Worm (Caenorhabditis elegans) whole organism, L3 larva: ENCODE data around the gene wee-1.3.
A peak's percentile ranks its signal among the peaks of the same experiment; 100 is the strongest.

Experiments used
- ceh-16 ChIP-seq: sonication (generic microtip); optimal IDR thresholded peaks from 2 replicates; lab custom pipeline; 2017; ENCODE audit warnings: missing biosample characterization, missing genetic modification characterization
- daf-12 ChIP-seq: fragments of 150-350 bp; optimal IDR thresholded peaks from 2 replicates; lab custom pipeline; 2014; ENCODE audit warnings: missing biosample characterization, missing genetic modification reagents, missing genetic modification characterization
- egl-27 ChIP-seq: sonication (generic microtip); optimal IDR thresholded peaks from 4 replicates; lab custom pipeline; 2017; ENCODE audit warnings: missing biosample characterization, missing genetic modification reagents, missing genetic modification characterization
- elt-1 ChIP-seq: fragments of 150-350 bp; optimal IDR thresholded peaks from 2 replicates; lab custom pipeline; 2014; ENCODE audit warnings: missing biosample characterization, missing genetic modification characterization
- elt-2 ChIP-seq: sonication (generic microtip); optimal IDR thresholded peaks from 2 replicates; lab custom pipeline; 2016; ENCODE audit warnings: missing genetic modification reagents, mild to moderate bottlenecking, missing genetic modification characterization, missing compliant biosample characterization
- eor-1 ChIP-seq, 2 experiments: fragments of 150-350 bp; optimal IDR thresholded peaks; 2 replicates each; lab custom pipeline; 2014 to 2018; ENCODE audit warnings: missing biosample characterization in 2 of 2, missing genetic modification characterization in 2 of 2
- jun-1 ChIP-seq: fragments of 150-350 bp; optimal IDR thresholded peaks from 2 replicates; lab custom pipeline; 2014; ENCODE audit warnings: missing biosample characterization, missing genetic modification reagents, missing genetic modification characterization
- lin-39 ChIP-seq: fragments of 150-350 bp; optimal IDR thresholded peaks from 2 replicates; lab custom pipeline; 2018; ENCODE audit warnings: missing biosample characterization, missing genetic modification reagents, missing genetic modification characterization
- mdl-1 ChIP-seq: fragments of 150-350 bp; optimal IDR thresholded peaks from 2 replicates; lab custom pipeline; 2014; ENCODE audit warnings: missing biosample characterization, missing genetic modification characterization
- nfya-1 ChIP-seq: sonication (generic microtip); optimal IDR thresholded peaks from 2 replicates; lab custom pipeline; 2017; ENCODE audit warnings: missing genetic modification characterization, mild to moderate bottlenecking, missing compliant biosample characterization, antibody characterized with exemption, moderate library complexity; ENCODE audit not compliant: insufficient read depth
- unc-62 ChIP-seq: fragments of 150-350 bp; sonication (generic microtip); optimal IDR thresholded peaks from 4 replicates; lab custom pipeline; 2014; ENCODE audit warnings: missing biosample characterization, missing genetic modification reagents, missing genetic modification characterization
- ztf-11 ChIP-seq: fragments of 150-350 bp; optimal IDR thresholded peaks from 2 replicates; lab custom pipeline; 2014; ENCODE audit warnings: missing biosample characterization, missing genetic modification characterization

DNA sequence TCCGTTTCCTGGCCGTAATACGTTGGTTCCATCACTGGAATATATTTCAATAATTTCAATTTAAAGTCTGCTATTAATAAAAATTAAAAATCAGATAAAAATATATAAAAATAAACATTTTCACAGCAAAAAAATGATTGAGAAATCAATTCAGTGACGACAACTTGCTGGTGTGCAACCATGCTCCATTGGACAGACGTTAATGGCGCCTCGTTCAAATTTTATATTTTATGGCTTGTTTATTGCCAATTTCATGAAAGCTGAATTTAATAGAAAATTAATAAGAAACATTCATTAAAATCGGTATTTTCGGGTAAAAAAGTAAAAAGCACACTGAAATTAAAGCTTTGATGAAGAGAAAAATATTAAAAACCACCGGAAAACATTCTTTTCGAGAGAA lies 10.1 kb downstream of the wee-1.3 start, which contains the start of gene Y53C12A.3:
- TF ChIP-seq elt-2 (tag; lab: Kevin White, UChicago) (no peak), mdl-1 (tag; lab: Kevin White, UChicago) (no peak), daf-12 (tag; lab: Kevin White, UChicago) (no peak), ztf-11 (tag; lab: Kevin White, UChicago) (no peak), elt-1 (tag; lab: Kevin White, UChicago) (no peak), ceh-16 (no peak), lin-39 (tag; lab: Kevin White, UChicago) (peak; percentile 16), eor-1 (tag; optimal IDR thresholded peaks at IDR 0.05; lab: Kevin White, UChicago) (no peak), unc-62 (GFP tag; lab: Kevin White, UChicago) (no peak), nfya-1 (tag; lab: Kevin White, UChicago) (peak; percentile 52), jun-1 (no peak), egl-27 (tag; lab: Kevin White, UChicago) (no peak)
